Fruit fly (Drosophila melanogaster) S2 (cell line): ENCODE measurements around the gene CG7394.

Experiments
- CG8478 ChIP-seq: fragments of >200 bp; optimal IDR thresholded peaks from 2 replicates; lab custom pipeline; 2018
- CTCF ChIP-seq, 2 experiments: fragments of >200 bp; optimal IDR thresholded peaks; 2 replicates each; lab custom pipeline; 2018

DNA sequence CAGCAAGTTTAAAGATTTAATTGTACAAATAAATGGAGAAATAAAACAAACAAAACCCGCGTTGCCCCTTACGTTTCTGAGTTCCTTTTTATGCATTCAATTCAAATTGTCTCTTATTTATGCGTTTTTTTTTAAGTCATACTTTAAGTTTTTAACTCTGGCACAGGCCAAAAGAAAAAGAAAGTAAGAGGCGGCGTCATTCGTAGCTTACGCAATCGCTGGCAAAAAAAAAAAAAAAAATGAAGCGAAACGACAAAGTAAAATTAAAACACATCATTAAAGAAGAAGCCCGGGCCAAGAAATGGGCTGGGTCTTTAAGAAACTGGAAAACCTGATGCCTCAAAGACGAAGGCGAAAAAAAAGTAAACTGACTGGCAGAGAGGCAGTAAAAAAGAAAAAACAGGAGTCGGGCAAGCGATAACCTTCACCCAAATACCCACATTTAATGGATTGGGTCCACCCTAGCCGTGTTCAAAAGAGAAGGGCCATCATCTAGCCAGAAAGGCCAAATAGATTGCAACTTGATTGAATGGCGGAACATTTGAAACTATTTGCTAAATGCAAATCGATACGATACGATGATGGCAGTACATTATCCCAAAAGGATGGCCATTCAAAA is 18.0 kb upstream of the CG7394 start:
- no peak for TF ChIP-seq CG8478 (lab: Kevin White, UChicago)
- TF ChIP-seq CTCF (optimal IDR thresholded peaks at IDR 0.05; lab: Kevin White, UChicago), result no peak
